Worm (Caenorhabditis elegans) whole organism, L4 larva: ENCODE data around the gene nhr-128.

Experiments used
- aly-2 ChIP-seq: sonication (generic microtip); optimal IDR thresholded peaks from 2 replicates; lab custom pipeline; 2018; ENCODE audit warnings: missing biosample characterization, missing genetic modification characterization
- ceh-82 ChIP-seq: sonication (generic microtip); optimal IDR thresholded peaks from 2 replicates; lab custom pipeline; 2017; ENCODE audit warnings: missing biosample characterization, missing genetic modification characterization
- ces-1 ChIP-seq: fragments of 150-350 bp; sonication (generic microtip); optimal IDR thresholded peaks from 4 replicates; lab custom pipeline; 2014; ENCODE audit warnings: missing biosample characterization, missing genetic modification reagents, missing genetic modification characterization
- daf-12 ChIP-seq: fragments of 150-350 bp; optimal IDR thresholded peaks from 2 replicates; lab custom pipeline; 2014; ENCODE audit warnings: missing biosample characterization, missing genetic modification reagents, missing genetic modification characterization
- dpl-1 ChIP-seq: fragments of 150-350 bp; optimal IDR thresholded peaks from 2 replicates; lab custom pipeline; 2014; ENCODE audit warnings: missing biosample characterization, missing genetic modification reagents, missing genetic modification characterization
- egl-27 ChIP-seq: sonication (generic microtip); optimal IDR thresholded peaks from 3 replicates; lab custom pipeline; 2017; ENCODE audit warnings: missing biosample characterization, missing genetic modification reagents, missing genetic modification characterization
- nhr-25 ChIP-seq: sonication (generic microtip); optimal IDR thresholded peaks from 2 replicates; lab custom pipeline; 2017; ENCODE audit warnings: missing genetic modification characterization, mild to moderate bottlenecking, missing compliant biosample characterization, antibody characterized with exemption, moderate library complexity, borderline replicate concordance; ENCODE audit not compliant: insufficient read depth
- nhr-76 ChIP-seq: fragments of 150-350 bp; optimal IDR thresholded peaks from 2 replicates; lab custom pipeline; 2014; ENCODE audit warnings: missing biosample characterization, missing genetic modification characterization
- pha-4 ChIP-seq, 2 experiments: fragments of 150-350 bp in 1 of 2; fragments of 200-800 bp in 1 of 2; sonication (Bioruptor generic) in 1 of 2; IDR thresholded peaks in 1 of 2; optimal IDR thresholded peaks in 1 of 2; 2 replicates each; pipeline versions ENCODE4 v1.3.6 to Lab custom; 2014 to 2022; ENCODE audit warnings: missing genetic modification characterization in 2 of 2, missing genetic modification reagents in 2 of 2, missing biosample characterization in 1 of 2, missing compliant biosample characterization in 1 of 2
- skn-1 ChIP-seq: fragments of 150-350 bp; optimal IDR thresholded peaks from 2 replicates; lab custom pipeline; 2014; ENCODE audit warnings: missing biosample characterization, missing genetic modification characterization

- no peak for TF ChIP-seq pha-4 (GFP tag; IDR thresholded peaks at IDR 0.05; lab: Robert Waterston, UW)
- TF ChIP-seq pha-4 (tag; optimal IDR thresholded peaks at IDR 0.05; lab: Kevin White, UChicago), result no peak
- TF ChIP-seq aly-2 (tag; lab: Kevin White, UChicago), result no peak
- no peak for TF ChIP-seq egl-27 (tag; lab: Kevin White, UChicago)
- no peak for TF ChIP-seq nhr-76
- TF ChIP-seq dpl-1 (GFP tag; lab: Kevin White, UChicago), result no peak
- no peak for TF ChIP-seq daf-12 (tag; lab: Kevin White, UChicago)
- TF ChIP-seq ceh-82 (tag; lab: Kevin White, UChicago), result no peak
- no peak for TF ChIP-seq skn-1 (tag; lab: Kevin White, UChicago)
- TF ChIP-seq nhr-25 (tag; lab: Kevin White, UChicago), result no peak
- TF ChIP-seq ces-1 (GFP tag; lab: Kevin White, UChicago), result no peak
These were observed 20.8 kb downstream of the nhr-128 start, which contains the start of gene cyp-33C3 for ce11 chrV:2242630-2243029.
